Worm (Caenorhabditis elegans) whole organism, early embryonic: ENCODE data around the gene marc-1.

Source experiments
- F13C5.2 ChIP-seq: sonication (generic microtip); optimal IDR thresholded peaks from 2 replicates; lab custom pipeline; 2017; ENCODE audit warnings: mild to moderate bottlenecking, missing genetic modification characterization, inconsistent platforms, missing compliant biosample characterization
- aly-1 ChIP-seq: sonication (generic microtip); optimal IDR thresholded peaks from 2 replicates; lab custom pipeline; 2016; ENCODE audit warnings: missing genetic modification characterization, missing compliant biosample characterization
- ama-1 ChIP-seq: fragments of 150-350 bp; optimal IDR thresholded peaks from 2 replicates; lab custom pipeline; 2014
- ceh-13 ChIP-seq: fragments of 200-800 bp; sonication (Bioruptor generic); optimal IDR thresholded peaks from 2 replicates; lab custom pipeline; 2018; ENCODE audit warnings: mild to moderate bottlenecking, missing genetic modification characterization, missing compliant biosample characterization
- ceh-36 ChIP-seq: sonication (generic microtip); optimal IDR thresholded peaks from 2 replicates; lab custom pipeline; 2016; ENCODE audit warnings: missing genetic modification characterization, inconsistent platforms, missing compliant biosample characterization
- ets-7 ChIP-seq: sonication (generic microtip); optimal IDR thresholded peaks from 2 replicates; lab custom pipeline; 2016; ENCODE audit warnings: missing genotype, missing genetic modification characterization, missing compliant biosample characterization
- flt-1 ChIP-seq: fragments of 200-800 bp; sonication (Bioruptor generic); IDR thresholded peaks from 2 replicates; pipeline ENCODE4 v1.3.6; 2022; ENCODE audit warnings: missing genetic modification characterization, missing compliant biosample characterization
- hmbx-1 ChIP-seq: sonication (generic microtip); optimal IDR thresholded peaks from 2 replicates; lab custom pipeline; 2016; ENCODE audit warnings: mild to moderate bottlenecking, missing genetic modification characterization, missing compliant biosample characterization
- pes-1 ChIP-seq: fragments of 200-800 bp; sonication (Bioruptor generic); IDR thresholded peaks from 2 replicates; pipeline ENCODE4 v1.3.6; 2022; ENCODE audit warnings: missing genetic modification reagents, missing genetic modification characterization, missing compliant biosample characterization
- scrt-1 ChIP-seq: fragments of 200-800 bp; sonication (Bioruptor generic); IDR thresholded peaks from 2 replicates; pipeline ENCODE4 v1.3.6; 2022; ENCODE audit warnings: missing genetic modification characterization, missing compliant biosample characterization
- sea-1 ChIP-seq: fragments of 200-800 bp; sonication (Bioruptor generic); conservative IDR thresholded peaks from 2 replicates; pipeline ENCODE4 v1.3.6; 2022; ENCODE audit warnings: missing genetic modification characterization, missing compliant biosample characterization
- tbx-11 ChIP-seq: fragments of 200-800 bp; sonication (Bioruptor generic); IDR thresholded peaks from 2 replicates; pipeline ENCODE4 v1.3.6; 2022; ENCODE audit warnings: missing genetic modification characterization, missing compliant biosample characterization
- tbx-37 ChIP-seq: fragments of 200-800 bp; sonication (Bioruptor generic); conservative IDR thresholded peaks from 2 replicates; pipeline ENCODE4 v1.3.6; 2022; ENCODE audit warnings: missing genetic modification reagents, missing genetic modification characterization, missing compliant biosample characterization
- tra-4 ChIP-seq: sonication (generic microtip); optimal IDR thresholded peaks from 2 replicates; lab custom pipeline; 2017; ENCODE audit warnings: missing genetic modification characterization, missing compliant biosample characterization

DNA sequence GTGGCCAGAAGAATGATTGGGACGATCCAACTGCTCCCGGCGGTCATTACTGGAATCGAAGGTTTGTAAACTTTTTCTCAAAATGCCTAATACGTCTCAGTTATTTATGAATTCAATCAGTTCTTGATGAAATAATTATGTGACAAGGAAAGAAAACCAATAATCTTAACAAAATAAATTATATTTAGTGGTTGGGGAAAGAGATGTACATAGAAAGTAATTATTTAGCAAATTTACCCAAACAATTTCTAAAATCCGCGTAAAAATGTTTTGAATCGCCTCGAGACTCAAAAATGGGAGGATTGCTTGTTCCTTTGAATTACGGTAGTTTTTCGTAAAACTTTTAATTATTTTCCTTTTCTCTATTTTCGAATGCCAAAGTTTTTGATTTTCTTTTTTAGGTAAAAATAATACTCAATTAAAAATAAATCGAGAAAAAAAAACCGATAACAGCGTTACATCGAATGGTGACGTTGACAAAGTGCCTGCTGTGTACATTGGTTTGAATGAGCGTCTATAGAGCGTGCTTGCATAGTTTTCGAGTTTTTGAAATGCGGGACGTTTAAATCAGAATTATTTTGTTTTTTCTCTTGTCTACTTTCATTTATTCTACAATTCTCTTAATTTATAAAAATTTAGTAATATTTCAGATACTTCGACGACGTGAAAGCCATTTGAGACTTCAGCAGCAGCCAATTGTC is 9.9 kb upstream of the marc-1 start, which contains the start of the genes aagr-3 and drap-1:
- TF ChIP-seq flt-1 (GFP tag; lab: Robert Waterston, UW), result no peak
- no peak for TF ChIP-seq ama-1
- no peak for TF ChIP-seq F13C5.2
- no peak for TF ChIP-seq ceh-36 (tag; lab: Kevin White, UChicago)
- TF ChIP-seq hmbx-1 (tag; lab: Kevin White, UChicago), result no peak
- TF ChIP-seq ets-7 (tag; lab: Kevin White, UChicago), result no peak
- TF ChIP-seq ceh-13 (GFP tag; lab: Kevin White, UChicago), result no peak
- TF ChIP-seq aly-1 (tag; lab: Kevin White, UChicago), result no peak
- TF ChIP-seq tra-4 (tag; lab: Kevin White, UChicago), result no peak
- no peak for TF ChIP-seq sea-1 (GFP tag; lab: Robert Waterston, UW)
- no peak for TF ChIP-seq scrt-1 (GFP tag; lab: Robert Waterston, UW)
- TF ChIP-seq tbx-11 (GFP tag; lab: Robert Waterston, UW), result no peak
- TF ChIP-seq pes-1 (GFP tag; lab: Robert Waterston, UW), result no peak
- no peak for TF ChIP-seq tbx-37 (GFP tag; lab: Robert Waterston, UW)
